Worm (Caenorhabditis elegans) whole organism, L4 larva: ENCODE data around the gene txt-10.

Experiments
- F49E8.2 ChIP-seq: sonication (generic microtip); optimal IDR thresholded peaks from 2 replicates; lab custom pipeline; 2016; ENCODE audit warnings: missing compliant biosample characterization, mild to moderate bottlenecking, missing genetic modification characterization, borderline replicate concordance
- Y75B8A.6 ChIP-seq: fragments of 200-800 bp; sonication (Bioruptor generic); IDR thresholded peaks from 2 replicates; pipeline ENCODE4 v1.3.6; 2022; ENCODE audit warnings: missing genetic modification reagents, missing genetic modification characterization, missing compliant biosample characterization
- ceh-20 ChIP-seq: fragments of 200-800 bp; sonication (Bioruptor generic); IDR thresholded peaks from 2 replicates; pipeline ENCODE4 v1.3.6; 2022; ENCODE audit warnings: missing genetic modification reagents, missing genetic modification characterization, missing compliant biosample characterization
- ceh-32 ChIP-seq: sonication (generic microtip); optimal IDR thresholded peaks from 2 replicates; lab custom pipeline; 2016; ENCODE audit warnings: mild to moderate bottlenecking, missing genetic modification characterization, missing compliant biosample characterization; ENCODE audit not compliant: poor library complexity
- ceh-62 ChIP-seq: sonication (generic microtip); optimal IDR thresholded peaks from 2 replicates; lab custom pipeline; 2017; ENCODE audit warnings: missing biosample characterization, missing genetic modification characterization
- ces-1 ChIP-seq: fragments of 150-350 bp; sonication (generic microtip); optimal IDR thresholded peaks from 4 replicates; lab custom pipeline; 2014; ENCODE audit warnings: missing biosample characterization, missing genetic modification reagents, missing genetic modification characterization
- daf-12 ChIP-seq: fragments of 150-350 bp; optimal IDR thresholded peaks from 2 replicates; lab custom pipeline; 2014; ENCODE audit warnings: missing biosample characterization, missing genetic modification reagents, missing genetic modification characterization
- daf-16 ChIP-seq, 3 experiments: sonication (generic microtip); optimal IDR thresholded peaks; 2 replicates each; lab custom pipeline; 2016 to 2017; ENCODE audit warnings: missing genetic modification characterization in 3 of 3, missing genetic modification reagents in 3 of 3, mild to moderate bottlenecking in 2 of 3, missing compliant biosample characterization in 2 of 3, missing biosample characterization in 1 of 3, moderate library complexity in 1 of 3
- daf-19 ChIP-seq: fragments of 200-800 bp; sonication (Bioruptor generic); conservative IDR thresholded peaks from 2 replicates; pipeline ENCODE4 v1.3.6; 2022; ENCODE audit warnings: missing genetic modification characterization, missing compliant biosample characterization
- dmd-8 ChIP-seq: fragments of 200-800 bp; sonication (Bioruptor generic); IDR thresholded peaks from 2 replicates; pipeline ENCODE4 v1.3.6; 2022; ENCODE audit warnings: missing genetic modification characterization, missing compliant biosample characterization
- fkh-10 ChIP-seq: fragments of 150-350 bp; optimal IDR thresholded peaks from 2 replicates; lab custom pipeline; 2014; ENCODE audit warnings: missing biosample characterization, missing genetic modification reagents, missing genetic modification characterization
- lin-13 ChIP-seq: fragments of 150-350 bp; optimal IDR thresholded peaks from 2 replicates; lab custom pipeline; 2014; ENCODE audit warnings: missing biosample characterization, missing genetic modification reagents, missing genetic modification characterization
- lin-39 ChIP-seq: fragments of 150-350 bp; optimal IDR thresholded peaks from 2 replicates; lab custom pipeline; 2014; ENCODE audit warnings: missing biosample characterization, missing genetic modification reagents, missing genetic modification characterization
- lir-3 ChIP-seq: sonication (generic microtip); optimal IDR thresholded peaks from 2 replicates; lab custom pipeline; 2016; ENCODE audit warnings: mild to moderate bottlenecking, missing genetic modification characterization, missing compliant biosample characterization
- mdt-29 ChIP-seq: fragments of 200-800 bp; sonication (Bioruptor generic); IDR thresholded peaks from 2 replicates; pipeline ENCODE4 v1.3.6; 2022; ENCODE audit warnings: missing genetic modification reagents, missing genetic modification characterization, missing compliant biosample characterization
- mxl-2 ChIP-seq: fragments of 200-800 bp; sonication (Bioruptor generic); conservative IDR thresholded peaks from 2 replicates; pipeline ENCODE4 v1.3.6; 2022; ENCODE audit warnings: missing genetic modification reagents, missing genetic modification characterization, missing compliant biosample characterization
- nhr-102 ChIP-seq: sonication (generic microtip); optimal IDR thresholded peaks from 2 replicates; lab custom pipeline; 2016; ENCODE audit warnings: mild to moderate bottlenecking, missing genetic modification characterization, moderate library complexity, missing compliant biosample characterization
- nhr-25 ChIP-seq: sonication (generic microtip); optimal IDR thresholded peaks from 2 replicates; lab custom pipeline; 2017; ENCODE audit warnings: missing genetic modification characterization, mild to moderate bottlenecking, missing compliant biosample characterization, antibody characterized with exemption, moderate library complexity, borderline replicate concordance; ENCODE audit not compliant: insufficient read depth
- nhr-28 ChIP-seq: fragments of 150-350 bp; optimal IDR thresholded peaks from 2 replicates; lab custom pipeline; 2014; ENCODE audit warnings: missing biosample characterization, missing genetic modification characterization
- nhr-48 ChIP-seq: sonication (generic microtip); optimal IDR thresholded peaks from 2 replicates; lab custom pipeline; 2016; ENCODE audit warnings: mild to moderate bottlenecking, missing genetic modification characterization, missing compliant biosample characterization
- set-16 ChIP-seq: fragments of 200-800 bp; sonication (Bioruptor generic); IDR thresholded peaks from 2 replicates; pipeline ENCODE4 v1.3.6; 2022; ENCODE audit warnings: missing genetic modification reagents, missing genetic modification characterization, missing compliant biosample characterization
- skn-1 ChIP-seq: fragments of 150-350 bp; optimal IDR thresholded peaks from 2 replicates; lab custom pipeline; 2014; ENCODE audit warnings: missing biosample characterization, missing genetic modification characterization
- spr-1 ChIP-seq: sonication (generic microtip); optimal IDR thresholded peaks from 2 replicates; lab custom pipeline; 2016; ENCODE audit warnings: mild to moderate bottlenecking, missing genetic modification characterization, missing compliant biosample characterization
- unc-130 ChIP-seq: sonication (generic microtip); optimal IDR thresholded peaks from 2 replicates; lab custom pipeline; 2016; ENCODE audit warnings: missing genetic modification reagents, missing genetic modification characterization, missing compliant biosample characterization
- unc-39 ChIP-seq: sonication (generic microtip); optimal IDR thresholded peaks from 2 replicates; lab custom pipeline; 2017; ENCODE audit warnings: missing biosample characterization, missing genetic modification characterization
- unc-62 ChIP-seq, 3 experiments: fragments of 150-350 bp in 1 of 3; sonication (generic microtip); optimal IDR thresholded peaks in 2 of 3; peaks in 1 of 3; 1 replicate in 1 of 3; 2 replicates in 2 of 3; lab custom pipeline; 2014 to 2017; ENCODE audit warnings: missing biosample characterization in 3 of 3, missing genetic modification characterization in 3 of 3, missing genetic modification reagents in 3 of 3, missing genotype in 1 of 3
- zag-1 ChIP-seq: fragments of 150-350 bp; optimal IDR thresholded peaks from 2 replicates; lab custom pipeline; 2014; ENCODE audit warnings: missing biosample characterization, missing genetic modification characterization
- zip-2 ChIP-seq: fragments of 150-350 bp; optimal IDR thresholded peaks from 2 replicates; lab custom pipeline; 2014; ENCODE audit warnings: missing biosample characterization, missing genetic modification characterization
- ztf-7 ChIP-seq: fragments of 150-350 bp; optimal IDR thresholded peaks from 2 replicates; lab custom pipeline; 2014; ENCODE audit warnings: missing biosample characterization, missing genetic modification characterization

The txt-10 gene

DNA sequence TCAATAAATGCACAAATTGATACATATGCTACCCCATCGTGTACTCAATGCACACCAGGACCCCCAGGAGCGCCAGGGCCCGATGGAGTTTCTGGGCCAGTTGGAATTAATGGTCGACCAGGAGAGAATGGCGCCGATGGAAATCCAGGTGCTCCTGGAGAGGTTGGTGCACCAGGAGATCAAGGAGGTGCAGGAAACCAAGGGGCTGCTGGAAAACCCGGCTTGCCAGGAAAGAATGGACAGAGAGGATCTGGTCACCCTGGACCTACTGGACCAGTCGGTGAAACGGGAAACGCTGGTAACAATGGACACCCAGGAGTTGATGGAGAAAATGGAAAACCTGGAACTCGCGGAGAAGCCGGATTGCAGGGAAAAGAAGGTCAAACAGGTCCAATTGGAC lies 29.0 kb upstream of the txt-10 start:
- TF ChIP-seq set-16 (GFP tag; lab: Robert Waterston, UW) (peak; percentile 84; the same call in 1 of the 2 replicates), ztf-7 (no peak), zip-2 (tag; lab: Kevin White, UChicago) (no peak), unc-62 (GFP tag; optimal IDR thresholded peaks at IDR 0.05 in 1 of 2; lab: Kevin White, UChicago) (peak in 1 of 2 experiments; percentile 73), unc-62 (tag; optimal IDR thresholded peaks at IDR 0.05; lab: Kevin White, UChicago) (no peak), spr-1 (no peak)

DNA sequence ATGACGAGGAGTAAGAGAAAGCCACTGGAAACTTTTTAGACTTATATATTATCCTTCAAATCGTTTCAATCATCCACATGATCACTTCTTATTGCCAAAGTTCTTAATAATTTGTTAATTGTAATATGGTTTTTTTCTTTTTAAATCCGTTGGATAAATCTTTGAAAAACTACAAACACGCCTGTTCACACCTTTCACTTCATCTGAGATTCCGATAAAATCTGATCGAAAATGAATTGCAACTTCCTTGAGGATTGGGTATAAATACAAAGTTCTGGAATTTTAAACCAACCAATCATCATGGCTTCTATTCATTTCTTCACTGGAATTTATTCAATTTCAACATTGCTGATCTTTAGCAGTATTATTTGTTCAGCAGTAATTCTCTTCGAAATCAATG lies 28.0 kb upstream of the txt-10 start, which contains the start of gene col-152:
col-152 (plus strand) TSS at position 301 of the 400 bp plus-strand sequence.
- TF ChIP-seq mdt-29 (no peak), lir-3 (no peak), nhr-102 (no peak), set-16 (GFP tag; lab: Robert Waterston, UW) (no peak), ceh-32 (tag; lab: Kevin White, UChicago) (no peak), fkh-10 (GFP tag; lab: Kevin White, UChicago) (no peak), lin-39 (no peak), unc-39 (tag; lab: Kevin White, UChicago) (no peak), Y75B8A.6 (GFP tag; lab: Robert Waterston, UW) (no peak), daf-12 (tag; lab: Kevin White, UChicago) (no peak), zip-2 (tag; lab: Kevin White, UChicago) (no peak), ceh-62 (tag; lab: Kevin White, UChicago) (no peak), F49E8.2 (tag; lab: Kevin White, UChicago) (no peak), daf-16 (GFP tag; optimal IDR thresholded peaks at IDR 0.05; lab: Kevin White, UChicago) (no peak), daf-16 (tag; optimal IDR thresholded peaks at IDR 0.05; lab: Kevin White, UChicago) (no peak), lin-13 (GFP tag; lab: Kevin White, UChicago) (no peak), dmd-8 (GFP tag; lab: Robert Waterston, UW) (no peak), daf-19 (no peak), zag-1 (tag; lab: Kevin White, UChicago) (no peak)
- TF ChIP-seq, all 104 proteins: peak for 0

DNA sequence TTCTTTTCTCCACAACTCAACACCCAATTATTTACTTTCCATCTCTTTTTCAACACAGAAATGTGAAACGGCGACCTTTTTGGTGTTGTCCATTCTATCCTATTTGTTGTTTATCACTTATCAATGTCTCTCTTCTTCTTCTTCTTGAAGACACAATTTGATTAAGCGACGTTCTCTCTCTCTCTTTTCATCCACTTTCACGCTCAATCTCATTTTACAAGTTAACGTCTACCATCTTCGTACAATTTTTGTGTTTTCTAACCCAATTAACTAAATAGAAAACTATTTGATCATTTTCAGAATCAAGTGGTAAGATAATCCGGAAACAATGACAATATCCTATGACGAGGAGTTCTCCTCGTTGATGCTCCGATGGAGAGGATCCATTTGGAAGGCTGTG lies 25.1 kb upstream of the txt-10 start, which contains the start of gene best-14:
best-14 (plus strand) TSS at position 301 of the 400 bp plus-strand sequence.
- TF ChIP-seq unc-62 (GFP tag; optimal IDR thresholded peaks at IDR 0.05 in 1 of 2; lab: Kevin White, UChicago): peak in 1 of 2 experiments; percentile 34
- TF ChIP-seq unc-62 (tag; optimal IDR thresholded peaks at IDR 0.05; lab: Kevin White, UChicago): no peak
- no peak for TF ChIP-seq unc-130 (GFP tag; lab: Kevin White, UChicago)

DNA sequence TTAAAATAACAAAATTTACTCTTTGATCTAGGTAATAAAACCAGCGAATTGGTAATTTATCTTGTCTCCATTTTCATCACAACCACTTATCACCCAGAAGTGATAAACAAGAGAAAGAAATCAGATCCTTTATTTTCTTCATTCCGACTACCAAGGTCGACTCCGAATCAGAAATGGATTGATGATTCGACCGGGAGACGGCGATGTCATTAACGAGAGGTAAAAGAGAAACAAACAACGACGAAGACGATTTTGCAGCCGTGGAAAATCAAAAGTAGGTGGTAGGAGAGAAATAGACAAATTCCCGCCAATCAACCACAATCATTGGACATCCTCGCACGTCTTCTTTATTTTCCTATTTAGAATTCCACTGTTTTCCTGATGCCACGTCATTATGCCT lies 24.5 kb upstream of the txt-10 start:
- TF ChIP-seq nhr-48 (no peak), nhr-28 (tag; lab: Kevin White, UChicago) (peak; percentile 49), ceh-20 (GFP tag; lab: Robert Waterston, UW) (no peak)

DNA sequence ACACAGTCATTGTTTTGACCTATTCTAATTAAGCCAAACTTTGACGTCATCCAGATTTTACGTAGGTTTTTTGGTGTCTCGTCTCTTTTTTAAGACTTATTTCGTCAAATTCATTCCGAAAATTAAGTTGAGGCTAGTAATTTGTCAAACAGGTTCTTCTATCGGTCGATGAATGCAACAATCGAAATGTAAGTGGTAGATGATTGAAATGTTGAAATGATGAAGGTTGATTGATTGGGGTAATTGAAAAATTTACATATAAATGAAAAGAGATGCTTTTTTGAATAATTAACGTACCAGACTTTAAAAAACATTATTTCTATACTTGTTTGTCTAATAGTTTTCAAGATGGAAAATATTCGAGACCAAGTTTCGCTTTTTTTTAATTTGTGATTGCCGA lies 23.7 kb upstream of the txt-10 start:
- no peak for TF ChIP-seq mxl-2 (GFP tag; lab: Robert Waterston, UW)
- peak in 1 of 2 experiments; percentile 85 for TF ChIP-seq unc-62 (GFP tag; optimal IDR thresholded peaks at IDR 0.05 in 1 of 2; lab: Kevin White, UChicago)
- TF ChIP-seq unc-62 (tag; optimal IDR thresholded peaks at IDR 0.05; lab: Kevin White, UChicago): no peak
- no peak for TF ChIP-seq set-16 (GFP tag; lab: Robert Waterston, UW)

DNA sequence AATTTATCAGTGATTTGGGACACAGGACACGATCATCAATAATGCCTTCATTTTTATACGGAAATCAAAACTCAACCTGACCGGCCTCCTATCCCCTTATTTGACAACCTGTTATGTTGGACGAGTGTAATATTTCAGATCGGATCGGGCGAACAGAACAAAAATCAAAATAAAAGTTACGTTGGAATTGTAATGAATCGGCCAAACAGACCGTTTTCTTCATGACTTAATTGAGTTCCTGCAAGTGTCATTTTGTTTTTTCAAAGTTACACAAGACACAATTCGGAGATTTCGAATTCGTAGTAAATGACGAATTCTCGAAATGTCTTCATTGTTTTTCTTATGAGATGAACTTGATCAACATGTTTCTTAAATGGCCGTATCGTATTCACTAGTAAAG lies 22.6 kb upstream of the txt-10 start, which contains the start of gene F32G8.3:
F32G8.3 (minus strand) TSS at position 101 of the 400 bp plus-strand sequence.
- TF ChIP-seq nhr-25 (tag; lab: Kevin White, UChicago): no peak
- TF ChIP-seq skn-1 (tag; lab: Kevin White, UChicago): no peak
- TF ChIP-seq ces-1: no peak
